Fruit fly (Drosophila melanogaster) whole organism, wandering third instar larva: ENCODE data around the gene Gr93b.

Experiments used
- Abd-B ChIP-seq: fragments of >200 bp; optimal IDR thresholded peaks from 2 replicates; lab custom pipeline; 2017; ENCODE audit warnings: missing biosample characterization, missing genetic modification characterization
- CG32264 ChIP-seq: fragments of 200-800 bp; sonication (Bioruptor generic); optimal IDR thresholded peaks from 2 replicates; lab custom pipeline; 2016; ENCODE audit warnings: missing biosample characterization, missing genetic modification characterization
- CG9705 ChIP-seq: fragments of 200-800 bp; sonication (Bioruptor generic); optimal IDR thresholded peaks from 2 replicates; lab custom pipeline; 2018; ENCODE audit warnings: missing biosample characterization, mild to moderate bottlenecking, missing genetic modification characterization
- CrebA ChIP-seq: fragments of 200-800 bp; sonication (Bioruptor generic); optimal IDR thresholded peaks from 2 replicates; lab custom pipeline; 2016; ENCODE audit warnings: missing biosample characterization, mild to moderate bottlenecking, missing genetic modification characterization, borderline replicate concordance
- Dfd ChIP-seq: fragments of >200 bp; optimal IDR thresholded peaks from 2 replicates; lab custom pipeline; 2017; ENCODE audit warnings: missing biosample characterization, missing genetic modification characterization
- Dif ChIP-seq: fragments of 200-275, 200-300 bp; sonication (Bioruptor generic); optimal IDR thresholded peaks from 2 replicates; lab custom pipeline; 2018; ENCODE audit warnings: missing biosample characterization, missing genetic modification characterization; ENCODE audit not compliant: partially characterized antibody
- GATAd ChIP-seq: sonication (Bioruptor generic); optimal IDR thresholded peaks from 2 replicates; lab custom pipeline; 2016; ENCODE audit warnings: missing biosample characterization, missing genetic modification characterization
- HLH106 ChIP-seq: fragments of 200-800 bp; optimal IDR thresholded peaks from 3 replicates; lab custom pipeline; 2019; ENCODE audit warnings: missing biosample characterization, mild to moderate bottlenecking, missing genetic modification characterization, moderate library complexity
- Hnf4 ChIP-seq: fragments of 200-800 bp; sonication (Bioruptor generic); optimal IDR thresholded peaks from 2 replicates; lab custom pipeline; 2016; ENCODE audit warnings: missing biosample characterization, mild to moderate bottlenecking, missing genetic modification characterization
- Hr78 ChIP-seq: fragments of >200 bp; optimal IDR thresholded peaks from 2 replicates; lab custom pipeline; 2017; ENCODE audit warnings: missing biosample characterization, missing genetic modification characterization
- Hr83 ChIP-seq: fragments of 200-300 bp; sonication (Bioruptor generic); optimal IDR thresholded peaks from 2 replicates; lab custom pipeline; 2016; ENCODE audit warnings: missing biosample characterization, mild to moderate bottlenecking, missing genetic modification characterization, moderate library complexity; ENCODE audit not compliant: poor library complexity, severe bottlenecking
- Jra ChIP-seq: sonication (Bioruptor generic); optimal IDR thresholded peaks from 2 replicates; lab custom pipeline; 2016; ENCODE audit warnings: missing biosample characterization, missing genetic modification characterization
- Mio ChIP-seq: sonication (Bioruptor generic); optimal IDR thresholded peaks from 2 replicates; lab custom pipeline; 2016; ENCODE audit warnings: missing biosample characterization, missing genetic modification characterization
- Myc ChIP-seq: fragments of >200 bp; optimal IDR thresholded peaks from 2 replicates; lab custom pipeline; 2017
- N ChIP-seq: fragments of >200 bp; optimal IDR thresholded peaks from 2 replicates; lab custom pipeline; 2018; ENCODE audit warnings: missing biosample characterization, missing external identifiers, missing genetic modification characterization
- OdsH ChIP-seq: fragments of 200-800 bp; sonication (Bioruptor generic); optimal IDR thresholded peaks from 2 replicates; lab custom pipeline; 2016; ENCODE audit warnings: missing biosample characterization, mild to moderate bottlenecking, missing genetic modification characterization
- Rel ChIP-seq, 2 experiments: fragments of 200-800 bp; sonication (Bioruptor generic) in 1 of 2; optimal IDR thresholded peaks; 2 replicates in 1 of 2; 3 replicates in 1 of 2; lab custom pipeline; 2016 to 2019; ENCODE audit warnings: mild to moderate bottlenecking in 2 of 2, missing biosample characterization in 2 of 2, missing genetic modification characterization in 2 of 2, moderate library complexity in 1 of 2
- Sp1 ChIP-seq: fragments of 200-800 bp; sonication (Bioruptor generic); optimal IDR thresholded peaks from 3 replicates; lab custom pipeline; 2019; ENCODE audit warnings: missing biosample characterization, mild to moderate bottlenecking, missing genetic modification characterization, moderate library complexity
- Vsx2 ChIP-seq: fragments of 200-300, 225-300 bp; sonication (Bioruptor generic); optimal IDR thresholded peaks from 2 replicates; lab custom pipeline; 2018; ENCODE audit warnings: missing biosample characterization, missing genetic modification characterization; ENCODE audit not compliant: partially characterized antibody
- br ChIP-seq: fragments of 200-800 bp; sonication (Bioruptor generic); optimal IDR thresholded peaks from 2 replicates; lab custom pipeline; 2016; ENCODE audit warnings: missing biosample characterization, missing genetic modification characterization
- brk ChIP-seq: fragments of 200-800 bp; sonication (Bioruptor generic); optimal IDR thresholded peaks from 2 replicates; lab custom pipeline; 2016; ENCODE audit warnings: missing biosample characterization, mild to moderate bottlenecking, missing genetic modification characterization
- dl ChIP-seq, 2 experiments: fragments of 175-275, 200-275 bp in 1 of 2; fragments of 200-275 bp in 1 of 2; sonication (Bioruptor generic); optimal IDR thresholded peaks; lab custom pipeline; 2018; ENCODE audit warnings: mild to moderate bottlenecking in 2 of 2, missing biosample characterization in 2 of 2, missing genetic modification characterization in 2 of 2, moderate library complexity in 2 of 2; ENCODE audit not compliant: partially characterized antibody in 2 of 2, insufficient read depth in 1 of 2
- dmrt93B ChIP-seq: fragments of 200-800 bp; sonication (Bioruptor generic); optimal IDR thresholded peaks from 2 replicates; lab custom pipeline; 2018; ENCODE audit warnings: missing biosample characterization, mild to moderate bottlenecking, missing genetic modification characterization
- dsf ChIP-seq: sonication (Bioruptor generic); optimal IDR thresholded peaks from 2 replicates; lab custom pipeline; 2016; ENCODE audit warnings: missing biosample characterization, missing genetic modification characterization, borderline replicate concordance
- ey ChIP-seq: fragments of 200-800 bp; sonication (Bioruptor generic); optimal IDR thresholded peaks from 2 replicates; lab custom pipeline; 2016; ENCODE audit warnings: missing biosample characterization, missing genetic modification characterization
- foxo ChIP-seq, 2 experiments: fragments of 200-800 bp; sonication (Bioruptor generic); optimal IDR thresholded peaks; 2 replicates in 1 of 2; 3 replicates in 1 of 2; lab custom pipeline; 2016 to 2017; ENCODE audit warnings: missing biosample characterization in 2 of 2, missing genetic modification characterization in 2 of 2
- fru ChIP-seq: fragments of 200-800 bp; sonication (Bioruptor generic); optimal IDR thresholded peaks from 3 replicates; lab custom pipeline; 2016; ENCODE audit warnings: missing biosample characterization, mild to moderate bottlenecking, missing genetic modification characterization
- h ChIP-seq: fragments of 200-800 bp; sonication (Bioruptor generic); optimal IDR thresholded peaks from 3 replicates; lab custom pipeline; 2016; ENCODE audit warnings: missing biosample characterization, mild to moderate bottlenecking, missing genetic modification characterization
- jim ChIP-seq: fragments of 175-275, 200-325 bp; sonication (Bioruptor generic); optimal IDR thresholded peaks from 2 replicates; lab custom pipeline; 2016; ENCODE audit warnings: missing biosample characterization, mild to moderate bottlenecking, missing genetic modification characterization
- lola ChIP-seq: fragments of >200 bp; optimal IDR thresholded peaks from 2 replicates; lab custom pipeline; 2017; ENCODE audit warnings: missing biosample characterization, missing genetic modification characterization
- pan ChIP-seq: fragments of >200 bp; optimal IDR thresholded peaks from 2 replicates; lab custom pipeline; 2017
- psq ChIP-seq: fragments of 200-800 bp; sonication (Bioruptor generic); optimal IDR thresholded peaks from 3 replicates; lab custom pipeline; 2017; ENCODE audit warnings: missing biosample characterization, mild to moderate bottlenecking, missing genetic modification characterization, moderate library complexity
- rgr ChIP-seq: fragments of 200-800 bp; sonication (Bioruptor generic); optimal IDR thresholded peaks from 3 replicates; lab custom pipeline; 2016; ENCODE audit warnings: missing biosample characterization, mild to moderate bottlenecking, missing genetic modification characterization
- sage ChIP-seq: fragments of 200-800 bp; sonication (Bioruptor generic); optimal IDR thresholded peaks from 2 replicates; lab custom pipeline; 2016; ENCODE audit warnings: missing biosample characterization, mild to moderate bottlenecking, missing genetic modification characterization
- sv ChIP-seq: fragments of 200-800 bp; sonication (Bioruptor generic); optimal IDR thresholded peaks from 3 replicates; lab custom pipeline; 2016; ENCODE audit warnings: missing biosample characterization, missing genetic modification characterization
- tai ChIP-seq: sonication (Bioruptor generic); optimal IDR thresholded peaks from 2 replicates; lab custom pipeline; 2016; ENCODE audit warnings: missing biosample characterization, missing genetic modification characterization
- usp ChIP-seq: fragments of >200 bp; optimal IDR thresholded peaks from 2 replicates; lab custom pipeline; 2017; ENCODE audit warnings: missing biosample characterization, missing genetic modification characterization
- woc ChIP-seq: sonication (Bioruptor generic); optimal IDR thresholded peaks from 2 replicates; lab custom pipeline; 2016; ENCODE audit warnings: missing biosample characterization, mild to moderate bottlenecking, missing genetic modification characterization

The Gr93b gene

dm6 chr3R:21828785-21829486 is 14.6 kb downstream of the Gr93b start:
- TF ChIP-seq Dif (GFP tag; lab: Kevin White, UChicago) = no peak
- TF ChIP-seq Jra (GFP tag; lab: Kevin White, UChicago) = no peak
- no peak for TF ChIP-seq rgr (GFP tag; lab: Kevin White, UChicago)
- peak; percentile 7 for TF ChIP-seq dmrt93B (GFP tag; lab: Kevin White, UChicago)
- no peak for TF ChIP-seq Myc (lab: Kevin White, UChicago)
- TF ChIP-seq foxo (GFP tag; optimal IDR thresholded peaks at IDR 0.05; lab: Kevin White, UChicago) = peak in 1 of 2 experiments; percentile 22
- no peak for TF ChIP-seq pan

- TF ChIP-seq foxo (GFP tag; optimal IDR thresholded peaks at IDR 0.05; lab: Kevin White, UChicago) (peak in 1 of 2 experiments; percentile 11), sv (GFP tag; lab: Kevin White, UChicago) (peak; percentile 10), OdsH (GFP tag; lab: Kevin White, UChicago) (peak; percentile 16), h (GFP tag; lab: Kevin White, UChicago) (peak; percentile 44), fru (peak; percentile 47), rgr (GFP tag; lab: Kevin White, UChicago) (peak; percentile 24), br (GFP tag; lab: Kevin White, UChicago) (peak; percentile 20), dl (GFP tag; optimal IDR thresholded peaks at IDR 0.05; lab: Kevin White, UChicago; ENCODE audit: insufficient read depth in 1 of 2, partially characterized antibody in 2 of 2) (no peak), ey (GFP tag; lab: Kevin White, UChicago) (peak; percentile 51), HLH106 (tag; lab: Kevin White, UChicago) (no peak), CG9705 (no peak)
- TF ChIP-seq, all 38 proteins: peak for 8
These were observed 15.5 kb downstream of the Gr93b start for dm6 chr3R:21828040-21828526.

dm6 chr3R:21827453-21828039 is 16.0 kb downstream of the Gr93b start:
- TF ChIP-seq N = no peak
- peak; percentile 56 for TF ChIP-seq psq (GFP tag; lab: Kevin White, UChicago)
- no peak for TF ChIP-seq Myc (lab: Kevin White, UChicago)
- no peak for TF ChIP-seq dsf (GFP tag; lab: Kevin White, UChicago)
- TF ChIP-seq woc = peak; percentile 57
- TF ChIP-seq Jra (GFP tag; lab: Kevin White, UChicago) = no peak
- TF ChIP-seq pan = peak; percentile 50
- no peak for TF ChIP-seq tai (GFP tag; lab: Kevin White, UChicago)
- no peak for TF ChIP-seq GATAd (GFP tag; lab: Kevin White, UChicago)
- peak; percentile 71 for TF ChIP-seq h (GFP tag; lab: Kevin White, UChicago)
- no peak for TF ChIP-seq Hr78 (GFP tag; lab: Kevin White, UChicago)
- no peak for TF ChIP-seq jim (GFP tag; lab: Kevin White, UChicago)
- TF ChIP-seq br (GFP tag; lab: Kevin White, UChicago) = peak; percentile 24
- no peak for TF ChIP-seq Dfd
- peak; percentile 54 for TF ChIP-seq rgr (GFP tag; lab: Kevin White, UChicago)
- TF ChIP-seq fru = peak; percentile 41
- no peak for TF ChIP-seq Abd-B (GFP tag; lab: Kevin White, UChicago)
- TF ChIP-seq usp = no peak
- no peak for TF ChIP-seq Hr83 (GFP tag; lab: Kevin White, UChicago)
- TF ChIP-seq Dif (GFP tag; lab: Kevin White, UChicago) = no peak
- no peak for TF ChIP-seq CrebA (GFP tag; lab: Kevin White, UChicago)
- TF ChIP-seq dl (GFP tag; optimal IDR thresholded peaks at IDR 0.05; lab: Kevin White, UChicago; ENCODE audit: insufficient read depth in 1 of 2, partially characterized antibody in 2 of 2) = no peak
- TF ChIP-seq brk (GFP tag; lab: Kevin White, UChicago) = no peak
- no peak for TF ChIP-seq Rel (GFP tag; optimal IDR thresholded peaks at IDR 0.05; lab: Kevin White, UChicago)
- peak; percentile 37 for TF ChIP-seq Rel (tag; optimal IDR thresholded peaks at IDR 0.05; lab: Kevin White, UChicago)
- peak; percentile 48 for TF ChIP-seq HLH106 (tag; lab: Kevin White, UChicago)
- TF ChIP-seq Mio = no peak
- peak; percentile 1 for TF ChIP-seq Hnf4
- TF ChIP-seq ey (GFP tag; lab: Kevin White, UChicago) = peak; percentile 49
- peak; percentile 58 for TF ChIP-seq OdsH (GFP tag; lab: Kevin White, UChicago)
- TF ChIP-seq sv (GFP tag; lab: Kevin White, UChicago) = no peak
- TF ChIP-seq sage (GFP tag; lab: Kevin White, UChicago) = no peak
- TF ChIP-seq foxo (GFP tag; optimal IDR thresholded peaks at IDR 0.05; lab: Kevin White, UChicago) = peak in 1 of 2 experiments; percentile 51
- peak; percentile 15 for TF ChIP-seq dmrt93B (GFP tag; lab: Kevin White, UChicago)
- no peak for TF ChIP-seq Vsx2 (GFP tag; lab: Kevin White, UChicago)
- TF ChIP-seq lola (GFP tag; lab: Kevin White, UChicago) = no peak
- TF ChIP-seq Sp1 (GFP tag; lab: Kevin White, UChicago) = peak; percentile 23
- no peak for TF ChIP-seq CG32264 (GFP tag; lab: Kevin White, UChicago)
- no peak for TF ChIP-seq CG9705
